Worm (Caenorhabditis elegans): Measurements from ENCODE around the gene nhr-203.

The nhr-203 gene

DNA sequence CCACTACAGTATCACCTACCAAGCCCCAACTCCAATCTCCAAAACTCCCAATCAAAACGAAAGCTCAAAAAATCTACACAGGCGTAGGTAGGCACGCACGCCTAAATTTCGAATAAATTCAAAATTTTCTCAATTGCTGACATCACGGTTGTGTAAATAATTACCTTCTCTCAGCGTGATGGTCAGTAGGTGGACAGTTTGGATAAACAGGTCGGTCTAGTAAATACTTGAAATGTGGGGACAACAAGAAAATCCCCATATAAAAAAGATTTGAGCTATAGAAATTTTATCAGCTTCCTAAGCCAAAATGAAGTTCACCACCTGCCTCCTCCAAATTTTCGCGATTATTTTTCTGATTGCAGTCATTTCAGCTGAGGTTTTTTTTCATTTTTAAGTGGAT lies 21.5 kb upstream of the nhr-203 start, which contains the start of gene B0554.1:
B0554.1 (plus strand) TSS at position 301 of the 400 bp plus-strand sequence.
- TF ChIP-seq ztf-1 (GFP tag; conservative IDR thresholded peaks at IDR 0.05) (no peak), gmeb-1 (tag; optimal IDR thresholded peaks at IDR 0.05) (no peak), lin-13 (GFP tag; optimal IDR thresholded peaks at IDR 0.05) (no peak), zag-1 (tag; optimal IDR thresholded peaks at IDR 0.05) (no peak), Y55F3AM.14 (GFP tag; optimal IDR thresholded peaks at IDR 0.05) (no peak), mbf-1 (tag; optimal IDR thresholded peaks at IDR 0.05) (no peak), nhr-23 (tag; optimal IDR thresholded peaks at IDR 0.05) (no peak), F13H6.1 (tag; optimal IDR thresholded peaks at IDR 0.05) (no peak), ama-1 (optimal IDR thresholded peaks at IDR 0.05) (no peak), nhr-25 (tag; optimal IDR thresholded peaks at IDR 0.05) (no peak), skn-1 (tag; optimal IDR thresholded peaks at IDR 0.05) (no peak), ztf-11 (tag; optimal IDR thresholded peaks at IDR 0.05) (no peak), nhr-21 (tag; optimal IDR thresholded peaks at IDR 0.05) (no peak), dmd-4 (tag; optimal IDR thresholded peaks at IDR 0.05) (no peak), peb-1 (tag; optimal IDR thresholded peaks at IDR 0.05) (no peak), unc-39 (tag; optimal IDR thresholded peaks at IDR 0.05) (no peak)

DNA sequence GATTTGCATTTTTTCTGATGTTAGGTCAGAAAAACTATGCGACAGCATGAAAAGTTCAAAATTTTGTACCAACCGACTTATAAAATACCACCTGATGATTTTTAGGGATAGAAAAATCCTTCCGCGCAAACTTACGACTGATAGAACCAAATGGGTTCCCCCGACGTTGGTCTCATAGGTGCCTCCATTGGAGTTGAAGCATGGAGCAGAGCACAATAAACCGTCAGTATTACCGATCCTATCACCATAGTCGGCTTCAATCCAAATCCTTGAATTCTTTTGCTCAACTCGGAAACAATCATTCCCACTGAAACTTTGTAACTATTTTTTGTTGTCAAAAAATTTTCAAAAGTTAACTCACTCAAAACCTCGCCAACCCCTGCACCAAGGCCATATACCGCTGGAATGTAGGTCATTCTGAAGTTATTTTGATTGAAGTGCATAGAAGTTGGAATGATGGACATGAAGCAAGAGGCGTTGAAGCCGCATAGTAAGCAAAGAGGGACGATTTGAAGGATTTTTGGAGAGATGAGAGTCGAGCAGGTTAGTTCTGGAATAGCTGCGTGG lies 20.3 kb upstream of the nhr-203 start:
- TF ChIP-seq F13H6.1 (tag; optimal IDR thresholded peaks at IDR 0.05), result no peak
- TF ChIP-seq sem-4 (tag; optimal IDR thresholded peaks at IDR 0.05), result no peak
- TF ChIP-seq lin-39 (tag; optimal IDR thresholded peaks at IDR 0.05), result no peak
- no peak for TF ChIP-seq mbf-1 (tag; optimal IDR thresholded peaks at IDR 0.05)
- TF ChIP-seq Y55F3AM.14 (GFP tag; optimal IDR thresholded peaks at IDR 0.05), result no peak
- no peak for TF ChIP-seq mab-5 (tag; optimal IDR thresholded peaks at IDR 0.05)

DNA sequence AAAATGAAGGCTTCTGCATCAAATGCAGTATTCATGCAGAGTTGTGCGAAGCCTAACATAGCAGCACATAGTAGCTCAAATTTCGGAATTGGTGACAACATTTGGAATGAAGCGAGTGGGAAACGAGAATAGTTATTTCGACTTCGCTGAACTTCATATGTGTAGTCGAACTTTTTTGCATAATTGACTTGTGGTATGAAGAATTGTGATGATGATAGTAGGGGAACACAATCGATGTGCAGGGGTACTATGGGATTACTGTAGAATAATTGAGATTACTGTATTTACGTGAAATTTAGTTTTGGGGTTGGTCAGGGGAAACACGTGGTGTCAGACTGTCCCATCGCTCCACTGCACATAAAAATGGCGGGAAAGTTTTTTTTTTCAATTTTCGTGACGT lies 18.7 kb upstream of the nhr-203 start, which contains the start of gene B0554.7:
B0554.7 (minus strand) TSS at position 101 of the 400 bp plus-strand sequence.
- TF ChIP-seq mdl-1 (tag; optimal IDR thresholded peaks at IDR 0.05) (no peak), unc-55 (GFP tag; optimal IDR thresholded peaks at IDR 0.05) (no peak)

DNA sequence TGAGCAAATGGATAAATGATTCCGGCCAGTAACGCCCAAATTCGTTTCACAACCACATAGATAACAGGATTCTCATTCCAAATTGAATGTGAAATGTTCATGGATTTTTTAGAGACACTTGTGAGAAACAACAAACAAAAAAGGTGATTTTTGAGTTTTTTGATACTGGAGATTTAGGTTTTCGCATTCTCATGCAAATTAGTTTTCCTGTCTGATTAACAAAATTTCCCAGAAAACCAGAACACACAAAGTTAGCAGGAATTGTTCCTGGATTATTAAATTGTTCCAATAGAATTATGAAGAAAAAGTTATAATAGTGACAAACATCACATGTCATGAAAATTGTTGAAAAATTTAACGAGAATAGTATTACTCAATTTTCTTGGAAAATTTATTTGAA lies 16.4 kb upstream of the nhr-203 start, which contains the start of gene srh-33:
srh-33 (minus strand) TSS at position 101 of the 400 bp plus-strand sequence.
- TF ChIP-seq peb-1 (tag; optimal IDR thresholded peaks at IDR 0.05) (no peak), blmp-1 (tag; optimal IDR thresholded peaks at IDR 0.05; ENCODE audit: insufficient read depth) (no peak), nhr-12 (tag; optimal IDR thresholded peaks at IDR 0.05) (no peak), nhr-21 (tag; optimal IDR thresholded peaks at IDR 0.05) (no peak), Y55F3AM.14 (GFP tag; optimal IDR thresholded peaks at IDR 0.05) (no peak), sma-3 (GFP tag; optimal IDR thresholded peaks at IDR 0.05) (no peak), ZK546.5 (tag; optimal IDR thresholded peaks at IDR 0.05) (no peak), nhr-77 (tag; optimal IDR thresholded peaks at IDR 0.05) (no peak), ceh-16 (tag; optimal IDR thresholded peaks at IDR 0.05) (no peak), dmd-4 (tag; optimal IDR thresholded peaks at IDR 0.05) (no peak)

DNA sequence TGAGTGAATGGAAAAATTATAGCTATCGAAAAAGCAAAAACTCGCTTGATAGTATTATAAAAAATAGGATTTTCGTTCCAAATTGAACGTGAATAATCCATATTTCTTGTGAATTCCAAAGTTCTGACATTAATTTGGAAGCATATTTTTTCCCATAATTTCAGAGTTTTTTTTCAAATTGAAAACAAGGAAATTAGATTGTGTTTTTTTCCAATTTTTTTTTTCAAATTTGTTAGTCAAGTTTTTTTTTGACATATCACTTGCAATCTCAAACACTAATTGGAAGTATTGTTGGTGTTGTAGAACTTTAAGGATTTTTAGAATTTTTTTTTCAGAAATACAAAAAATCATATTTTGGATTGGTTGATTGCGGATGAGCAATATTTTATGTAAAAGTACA lies 13.0 kb upstream of the nhr-203 start, which contains the start of gene srh-34:
srh-34 (minus strand) TSS at position 101 of the 400 bp plus-strand sequence.
- TF ChIP-seq nhr-6 (tag; optimal IDR thresholded peaks at IDR 0.05) (no peak), ztf-11 (tag; optimal IDR thresholded peaks at IDR 0.05) (no peak)

DNA sequence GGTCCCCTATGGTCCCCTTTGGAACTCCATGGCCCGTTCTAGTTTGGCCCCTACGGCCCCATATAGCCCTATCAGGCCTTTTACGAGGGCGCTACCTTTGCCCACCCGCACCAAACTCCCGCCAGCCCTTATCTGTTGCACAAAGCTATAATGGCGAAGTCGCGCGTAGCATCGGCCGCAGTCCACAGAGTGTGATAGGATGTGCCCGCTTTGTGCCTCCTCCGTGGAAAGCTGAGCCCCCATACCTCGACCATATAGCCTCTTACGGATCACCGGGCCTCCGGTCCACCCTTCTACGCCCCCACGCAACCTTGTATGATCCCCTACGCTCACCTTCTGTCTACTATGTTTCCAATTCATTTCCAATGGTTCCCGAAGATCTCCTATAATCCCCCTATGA lies 12.6 kb upstream of the nhr-203 start:
- TF ChIP-seq ztf-4 (tag; optimal IDR thresholded peaks at IDR 0.05), result no peak
- no peak for TF ChIP-seq nhr-12 (tag; optimal IDR thresholded peaks at IDR 0.05)
- TF ChIP-seq R02D3.7 (tag; optimal IDR thresholded peaks at IDR 0.05), result no peak
- TF ChIP-seq sma-9 (GFP tag; optimal IDR thresholded peaks at IDR 0.05), result no peak
- TF ChIP-seq sma-9 (tag; optimal IDR thresholded peaks at IDR 0.05), result no peak
- no peak for TF ChIP-seq mab-5 (tag; optimal IDR thresholded peaks at IDR 0.05)
- TF ChIP-seq mbf-1 (tag; optimal IDR thresholded peaks at IDR 0.05), result no peak
- TF ChIP-seq dmd-4 (tag; optimal IDR thresholded peaks at IDR 0.05), result no peak
- TF ChIP-seq skn-1 (tag; optimal IDR thresholded peaks at IDR 0.05), result no peak
- no peak for TF ChIP-seq peb-1 (tag; optimal IDR thresholded peaks at IDR 0.05)
- TF ChIP-seq aly-2 (tag; optimal IDR thresholded peaks at IDR 0.05), result no peak
